Fruit fly (Drosophila melanogaster) S2 (cell line): ENCODE results near the gene awd.
A peak's percentile ranks its signal among the peaks of the same experiment; 100 is the strongest.

ENCODE experiments used
- CG8478 ChIP-seq: fragments of >200 bp; optimal IDR thresholded peaks from 2 replicates; lab custom pipeline; 2018
- CTCF ChIP-seq, 2 experiments: fragments of >200 bp; optimal IDR thresholded peaks; 2 replicates each; lab custom pipeline; 2018

The awd gene

dm6 chr3R:31754605-31755004 lies 8.7 kb upstream of the awd start, which contains the start of gene salt:
salt (minus strand) TSS chr3R:31754705.
- TF ChIP-seq CTCF (optimal IDR thresholded peaks at IDR 0.05; lab: Kevin White, UChicago) (no peak), CG8478 (lab: Kevin White, UChicago) (no peak)

DNA sequence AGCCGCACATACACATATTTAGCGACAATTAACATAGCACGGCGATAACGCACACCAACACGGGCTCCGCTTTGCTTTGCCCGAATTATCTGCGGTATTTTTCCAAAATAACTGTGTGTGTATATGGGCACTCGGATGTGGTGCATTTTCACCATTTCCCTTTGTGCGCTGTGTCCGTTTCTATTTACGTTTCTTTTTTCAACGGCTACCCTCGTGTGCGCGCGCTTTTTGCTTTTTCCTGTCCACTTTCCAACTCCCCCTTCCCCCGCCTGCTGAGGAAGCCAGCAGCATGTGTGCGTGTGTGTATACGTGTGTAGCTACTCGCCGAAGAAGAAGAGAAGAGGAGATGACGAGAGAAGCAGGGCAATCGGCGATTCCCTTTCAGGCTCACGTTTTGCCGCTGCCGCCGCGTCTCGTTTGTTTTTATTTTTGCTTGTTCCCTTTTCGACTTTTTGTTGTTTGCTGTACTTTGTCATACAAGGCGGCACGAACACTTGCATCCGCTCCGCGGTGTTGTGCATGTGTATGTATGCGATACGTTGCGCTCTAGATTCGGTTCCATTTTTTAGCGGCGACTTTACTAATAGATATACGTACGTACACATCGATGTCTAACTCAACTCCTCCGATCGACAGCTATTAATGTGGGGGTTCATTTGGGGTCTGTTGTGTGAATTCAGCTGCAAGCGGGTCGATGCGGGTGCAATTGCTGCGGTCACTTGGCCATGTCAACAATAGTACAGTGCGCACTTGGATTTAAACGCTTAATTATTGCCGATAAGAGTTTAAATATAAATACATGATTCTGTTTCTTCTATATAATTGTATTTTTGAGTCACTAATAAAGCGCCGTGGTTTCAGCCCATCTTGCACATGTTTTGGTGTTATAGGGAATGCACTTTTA lies 2.5 kb upstream of the awd start:
- TF ChIP-seq CG8478 (lab: Kevin White, UChicago) (no peak), CTCF (optimal IDR thresholded peaks at IDR 0.05; lab: Kevin White, UChicago) (no peak)

DNA sequence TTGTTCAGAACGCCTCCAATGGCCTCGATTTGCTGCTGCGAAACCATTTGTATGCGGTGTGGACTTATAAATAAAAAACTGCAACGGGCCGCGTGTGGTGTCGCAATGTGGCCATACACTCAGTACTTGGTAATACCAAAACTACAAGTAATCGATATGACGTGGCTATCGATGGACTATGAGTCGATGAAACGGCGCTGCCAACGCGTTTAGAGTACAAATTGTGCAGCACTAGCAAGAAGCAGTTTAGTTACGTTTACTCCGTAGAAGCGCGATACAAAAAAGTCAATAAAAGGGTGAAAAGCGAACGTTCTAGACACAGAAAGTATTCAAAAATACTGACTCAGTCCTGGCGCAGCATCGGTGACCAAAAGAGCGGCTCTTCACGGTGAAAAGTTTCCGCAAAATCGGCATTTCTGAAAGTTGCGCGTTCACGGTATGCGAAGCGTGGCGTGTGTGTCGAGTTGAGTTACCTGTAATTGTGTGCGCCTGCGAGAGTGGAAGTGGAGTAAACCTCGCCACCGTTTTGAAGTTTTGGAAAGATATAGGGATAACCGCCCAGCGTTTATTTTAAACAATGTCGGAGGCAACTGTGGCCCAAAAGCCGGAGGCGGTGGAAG lies 1.7 kb upstream of the awd start, which contains the start of the genes nero and CG1910:
Gene nero (minus strand): TSS at position 130 of the 620 bp plus-strand sequence.
Gene CG1910 (plus strand): TSS at position 215 of the 620 bp plus-strand sequence.
- TF ChIP-seq CG8478 (lab: Kevin White, UChicago) (no peak), CTCF (optimal IDR thresholded peaks at IDR 0.05; lab: Kevin White, UChicago) (peak; percentile 18 to 40)

DNA sequence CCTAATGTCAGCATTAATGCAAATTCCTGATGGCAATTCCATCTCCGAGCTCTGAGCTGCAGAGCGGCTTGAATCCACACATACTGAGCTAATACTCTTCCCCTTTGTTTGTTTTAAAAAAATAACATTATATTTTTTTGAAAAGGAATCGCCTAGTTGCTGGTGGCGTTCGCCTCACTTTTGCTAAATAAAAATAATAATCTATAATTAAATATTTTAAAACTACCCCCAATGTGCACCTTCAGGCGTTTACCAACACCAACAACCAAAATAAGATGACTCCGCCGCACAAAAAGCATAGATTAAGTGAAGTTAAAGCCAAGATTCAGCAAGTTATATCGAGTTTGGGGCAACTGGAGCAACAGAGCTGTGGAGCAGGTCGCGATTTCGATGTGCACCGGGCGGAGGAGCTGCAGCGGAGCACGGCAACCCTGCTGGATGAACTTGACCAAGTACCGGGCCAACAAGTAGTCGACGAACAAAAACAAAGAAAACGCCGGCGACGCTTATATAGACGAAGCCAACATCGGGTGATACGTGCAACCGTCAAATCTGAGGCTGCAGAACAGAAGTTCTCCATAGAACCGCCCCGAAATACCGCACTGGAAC lies 1.7 kb downstream of the awd start, which contains the start of gene CG1896:
Gene CG1896 (plus strand): TSS at position 239 of the 609 bp plus-strand sequence.
- TF ChIP-seq CTCF (optimal IDR thresholded peaks at IDR 0.05; lab: Kevin White, UChicago): no peak
- no peak for TF ChIP-seq CG8478 (lab: Kevin White, UChicago)

DNA sequence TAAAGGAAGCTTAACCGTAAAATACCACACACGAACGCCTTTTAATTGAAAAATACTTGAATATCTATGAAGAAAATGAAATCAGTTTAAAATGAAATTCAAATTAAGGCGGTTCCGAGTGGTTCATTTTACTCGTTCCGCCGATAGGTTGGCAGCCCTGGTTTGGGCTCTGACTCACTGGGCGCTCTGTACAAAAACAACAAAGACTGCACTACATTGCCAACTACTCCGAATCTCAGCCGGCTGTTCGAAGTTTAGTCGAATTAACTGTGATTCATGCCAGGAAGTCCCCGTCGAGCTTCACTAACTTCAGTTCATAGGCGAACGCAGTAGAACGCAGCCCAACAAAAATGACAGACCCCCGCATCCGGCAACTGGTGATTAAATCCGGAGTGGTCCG lies 2.6 kb downstream of the awd start, which contains the start of gene Tbca:
Gene Tbca (plus strand): TSS at position 212 of the 400 bp plus-strand sequence.
- TF ChIP-seq CG8478 (lab: Kevin White, UChicago) (no peak), CTCF (optimal IDR thresholded peaks at IDR 0.05; lab: Kevin White, UChicago) (peak in 1 of 2 experiments; percentile 2)

- TF ChIP-seq CG8478 (lab: Kevin White, UChicago) (no peak), CTCF (optimal IDR thresholded peaks at IDR 0.05; lab: Kevin White, UChicago) (no peak)
Measured at dm6 chr3R:31741278-31741677, 4.6 kb downstream of the awd start.

DNA sequence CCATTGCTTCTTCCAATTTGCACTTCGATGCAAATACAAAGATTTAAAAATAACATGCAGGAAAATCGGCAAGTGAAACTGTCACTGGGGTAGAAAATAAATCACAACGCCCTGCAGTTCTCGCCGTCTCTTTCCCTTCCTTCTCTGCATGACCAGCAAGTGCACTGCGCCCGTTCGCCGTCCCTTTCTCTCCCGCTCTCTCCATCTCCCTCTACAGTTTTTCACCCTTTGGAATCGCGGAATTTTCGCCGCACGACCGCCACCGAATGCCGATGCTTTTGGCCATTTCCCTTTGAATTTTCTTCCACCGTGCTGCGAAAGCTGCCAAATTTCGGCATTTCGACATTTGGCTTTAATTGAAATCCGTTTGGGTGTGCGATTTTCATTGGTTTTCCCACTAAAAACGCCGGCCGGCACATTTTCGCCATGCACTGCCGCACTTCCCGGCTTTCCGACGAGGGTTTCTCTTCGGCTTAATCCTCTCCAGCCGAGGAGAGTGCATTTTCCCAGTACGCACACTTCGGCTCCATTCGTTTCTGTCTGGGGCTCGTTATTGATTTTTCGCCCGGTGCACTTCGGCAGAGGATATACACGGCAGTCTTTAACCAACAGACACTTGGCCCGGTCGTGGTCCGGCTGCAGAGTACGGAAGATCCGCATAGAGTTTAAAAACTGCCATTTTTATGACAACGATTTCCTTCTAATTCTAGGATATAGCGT lies 6.7 kb downstream of the awd start:
- TF ChIP-seq CG8478 (lab: Kevin White, UChicago) (no peak), CTCF (optimal IDR thresholded peaks at IDR 0.05; lab: Kevin White, UChicago) (no peak)

DNA sequence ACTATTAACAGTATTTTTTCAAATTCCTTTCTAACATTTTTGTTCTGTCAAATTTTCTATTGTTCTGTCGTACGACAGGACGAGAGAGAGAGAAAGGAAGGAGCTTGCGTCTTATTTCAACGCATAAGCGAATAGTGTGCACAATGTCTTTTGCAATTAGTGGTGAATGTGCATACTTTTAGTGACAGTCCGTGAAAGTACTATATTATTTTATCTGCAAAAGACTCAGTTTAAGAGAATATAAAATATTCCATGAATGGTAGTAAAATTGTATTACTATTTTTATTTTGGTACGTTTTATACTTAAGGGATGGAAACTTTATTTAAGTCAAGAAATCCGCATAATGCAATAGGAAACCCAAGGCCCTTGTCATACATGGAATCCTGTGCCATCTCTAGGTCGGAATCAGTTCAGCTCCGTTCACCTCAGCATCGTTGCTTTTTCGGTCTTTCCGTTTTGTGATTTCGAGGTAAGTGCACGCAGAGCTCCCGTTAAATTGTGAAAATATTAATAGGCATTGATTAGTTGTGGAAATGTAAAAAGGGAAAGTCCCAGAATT lies 7.7 kb downstream of the awd start, which contains the start of gene eEF1alpha2:
Gene eEF1alpha2 (plus strand): TSS at position 409 of the 560 bp plus-strand sequence.
- no peak for TF ChIP-seq CG8478 (lab: Kevin White, UChicago)
- no peak for TF ChIP-seq CTCF (optimal IDR thresholded peaks at IDR 0.05; lab: Kevin White, UChicago)

DNA sequence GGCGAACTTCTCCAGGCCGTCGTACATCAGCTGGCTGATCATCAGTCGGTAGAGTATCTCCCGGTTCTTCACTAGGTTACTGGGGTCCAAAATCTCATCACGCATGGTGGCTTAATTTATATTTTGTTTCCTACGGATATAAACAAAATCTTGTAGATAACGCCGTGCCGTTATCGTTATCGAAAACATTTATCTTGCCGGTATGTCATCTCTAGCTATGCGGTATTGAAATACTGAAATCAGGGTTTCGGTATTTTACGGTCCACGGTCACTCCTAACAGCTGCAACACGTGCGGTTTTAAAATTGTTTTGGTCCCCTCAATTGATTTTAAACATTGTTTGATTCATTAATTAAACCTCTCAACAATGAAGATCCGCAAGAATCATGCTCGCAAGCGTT lies 9.1 kb downstream of the awd start, which contains the start of the genes CstF50 and CG11563:
Gene CstF50 (minus strand): TSS at position 188 of the 400 bp plus-strand sequence.
Gene CG11563 (plus strand): TSS at position 260 of the 400 bp plus-strand sequence.
- TF ChIP-seq CTCF (optimal IDR thresholded peaks at IDR 0.05; lab: Kevin White, UChicago) (no peak), CG8478 (lab: Kevin White, UChicago) (no peak)

- TF ChIP-seq CG8478 (lab: Kevin White, UChicago): no peak
- no peak for TF ChIP-seq CTCF (optimal IDR thresholded peaks at IDR 0.05; lab: Kevin White, UChicago)
Measured at dm6 chr3R:31727773-31728172, 18.1 kb downstream of the awd start.

DNA sequence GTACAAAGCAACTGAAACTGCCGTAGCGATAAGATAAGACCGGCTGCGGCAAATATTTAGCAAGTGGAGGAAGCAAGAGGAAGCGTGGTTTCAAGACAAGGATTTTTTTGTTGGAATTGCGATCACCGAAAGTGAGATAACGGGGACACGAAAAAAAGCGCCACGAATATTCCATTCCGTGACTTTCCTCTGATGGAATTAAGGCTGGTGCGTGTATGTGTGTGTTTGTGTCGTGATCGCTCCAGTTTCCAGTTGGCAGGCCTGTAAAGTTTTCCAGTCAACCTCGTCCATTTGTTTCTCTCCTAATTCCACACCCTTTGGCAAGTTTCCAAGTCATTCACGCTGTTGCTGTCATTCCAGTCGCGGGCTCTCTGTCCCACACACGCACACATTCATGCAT lies 19.6 kb downstream of the awd start:
- no peak for TF ChIP-seq CG8478 (lab: Kevin White, UChicago)
- TF ChIP-seq CTCF (optimal IDR thresholded peaks at IDR 0.05; lab: Kevin White, UChicago): no peak

DNA sequence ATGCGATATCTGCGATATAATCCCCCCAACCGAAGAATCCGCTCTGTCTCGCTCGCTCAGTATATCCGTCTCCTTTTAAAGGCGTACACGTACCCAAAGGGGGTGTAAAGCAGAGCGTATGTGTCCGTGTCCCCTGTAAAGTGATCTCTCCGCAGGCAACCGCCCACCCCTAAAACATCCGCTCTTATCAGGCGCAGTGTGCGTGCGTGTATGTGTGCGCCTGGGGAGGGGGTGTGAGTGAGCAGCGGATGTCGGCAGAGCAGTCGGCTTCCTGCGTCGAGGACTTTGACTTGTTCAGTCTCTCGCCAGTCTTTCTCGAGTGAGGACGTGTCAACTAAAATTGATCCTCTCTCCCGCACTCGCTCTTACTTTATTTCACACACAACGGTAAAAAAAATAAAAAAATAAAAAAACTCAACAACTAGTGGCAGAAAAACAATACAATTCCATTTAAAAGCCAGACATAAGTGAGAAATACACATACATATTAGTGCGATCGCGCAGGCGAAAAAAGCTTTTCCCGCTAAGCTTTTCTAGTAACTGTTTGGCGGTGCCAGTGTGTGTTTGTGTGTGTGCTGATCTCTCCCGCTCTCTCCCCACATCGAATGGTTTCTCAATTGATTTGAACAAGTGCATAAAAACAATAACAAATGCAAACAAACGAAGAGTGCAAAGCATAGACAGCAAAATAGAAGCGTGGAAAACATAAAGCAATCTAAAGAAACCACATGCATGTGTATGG lies 20.2 kb downstream of the awd start:
- no peak for TF ChIP-seq CTCF (optimal IDR thresholded peaks at IDR 0.05; lab: Kevin White, UChicago)
- no peak for TF ChIP-seq CG8478 (lab: Kevin White, UChicago)
